Worm (Caenorhabditis elegans) whole organism, L3 larva: ENCODE data around the gene cox-10.

ENCODE experiments used
- R02D3.7 ChIP-seq: fragments of 150-350 bp; optimal IDR thresholded peaks from 2 replicates; lab custom pipeline; 2014; ENCODE audit warnings: missing biosample characterization, missing genetic modification characterization
- ZK546.5 ChIP-seq: sonication (generic microtip); optimal IDR thresholded peaks from 2 replicates; lab custom pipeline; 2017; ENCODE audit warnings: missing biosample characterization, missing genetic modification characterization
- aly-2 ChIP-seq: fragments of 150-350 bp; optimal IDR thresholded peaks from 2 replicates; lab custom pipeline; 2014; ENCODE audit warnings: missing biosample characterization, missing genetic modification characterization
- ama-1 ChIP-seq: fragments of 150-350 bp; optimal IDR thresholded peaks from 2 replicates; lab custom pipeline; 2018
- ceh-16 ChIP-seq: sonication (generic microtip); optimal IDR thresholded peaks from 2 replicates; lab custom pipeline; 2017; ENCODE audit warnings: missing biosample characterization, missing genetic modification characterization
- ceh-28 ChIP-seq: fragments of 150-350 bp; optimal IDR thresholded peaks from 2 replicates; lab custom pipeline; 2014; ENCODE audit warnings: missing biosample characterization, missing genetic modification reagents, missing genetic modification characterization
- daf-12 ChIP-seq: fragments of 150-350 bp; optimal IDR thresholded peaks from 2 replicates; lab custom pipeline; 2014; ENCODE audit warnings: missing biosample characterization, missing genetic modification reagents, missing genetic modification characterization
- egl-27 ChIP-seq: sonication (generic microtip); optimal IDR thresholded peaks from 4 replicates; lab custom pipeline; 2017; ENCODE audit warnings: missing biosample characterization, missing genetic modification reagents, missing genetic modification characterization
- egl-5 ChIP-seq: fragments of 150-350 bp; optimal IDR thresholded peaks from 2 replicates; lab custom pipeline; 2017; ENCODE audit warnings: missing biosample characterization, missing genetic modification reagents, missing genetic modification characterization, inconsistent platforms
- elt-2 ChIP-seq: sonication (generic microtip); optimal IDR thresholded peaks from 2 replicates; lab custom pipeline; 2016; ENCODE audit warnings: missing genetic modification reagents, mild to moderate bottlenecking, missing genetic modification characterization, missing compliant biosample characterization
- elt-3 ChIP-seq, 3 experiments: fragments of 150-350 bp in 1 of 3; sonication (generic microtip) in 2 of 3; optimal IDR thresholded peaks; 2 replicates in 2 of 3; 4 replicates in 1 of 3; lab custom pipeline; 2014 to 2017; ENCODE audit warnings: missing biosample characterization in 3 of 3, missing genetic modification characterization in 3 of 3
- eor-1 ChIP-seq, 2 experiments: fragments of 150-350 bp; optimal IDR thresholded peaks; 2 replicates each; lab custom pipeline; 2014 to 2018; ENCODE audit warnings: missing biosample characterization in 2 of 2, missing genetic modification characterization in 2 of 2
- fkh-10 ChIP-seq: sonication (generic microtip); optimal IDR thresholded peaks from 2 replicates; lab custom pipeline; 2017; ENCODE audit warnings: missing biosample characterization, missing genetic modification reagents, missing genetic modification characterization
- fkh-2 ChIP-seq: fragments of 150-350 bp; optimal IDR thresholded peaks from 2 replicates; lab custom pipeline; 2014; ENCODE audit warnings: missing biosample characterization, missing genetic modification reagents, missing genetic modification characterization
- fos-1 ChIP-seq: fragments of 150-350 bp; optimal IDR thresholded peaks from 2 replicates; lab custom pipeline; 2014; ENCODE audit warnings: missing biosample characterization, missing genetic modification characterization
- jun-1 ChIP-seq: fragments of 150-350 bp; optimal IDR thresholded peaks from 2 replicates; lab custom pipeline; 2014; ENCODE audit warnings: missing biosample characterization, missing genetic modification reagents, missing genetic modification characterization
- lin-15B ChIP-seq: fragments of 150-350 bp; optimal IDR thresholded peaks from 2 replicates; lab custom pipeline; 2014; ENCODE audit warnings: missing biosample characterization, missing genetic modification characterization
- lin-39 ChIP-seq: fragments of 150-350 bp; optimal IDR thresholded peaks from 2 replicates; lab custom pipeline; 2018; ENCODE audit warnings: missing biosample characterization, missing genetic modification reagents, missing genetic modification characterization
- lsy-12 ChIP-seq: sonication (generic microtip); optimal IDR thresholded peaks from 2 replicates; lab custom pipeline; 2016; ENCODE audit warnings: mild to moderate bottlenecking, missing genetic modification characterization, missing compliant biosample characterization
- mml-1 ChIP-seq: fragments of 150-350 bp; sonication (generic microtip); optimal IDR thresholded peaks from 3 replicates; lab custom pipeline; 2014; ENCODE audit warnings: missing biosample characterization, missing genetic modification characterization
- nfya-1 ChIP-seq: sonication (generic microtip); optimal IDR thresholded peaks from 2 replicates; lab custom pipeline; 2017; ENCODE audit warnings: missing genetic modification characterization, mild to moderate bottlenecking, missing compliant biosample characterization, antibody characterized with exemption, moderate library complexity; ENCODE audit not compliant: insufficient read depth
- nhr-11 ChIP-seq: fragments of 150-350 bp; optimal IDR thresholded peaks from 2 replicates; lab custom pipeline; 2014; ENCODE audit warnings: missing biosample characterization, missing genetic modification characterization
- nhr-12 ChIP-seq: fragments of 150-350 bp; optimal IDR thresholded peaks from 2 replicates; lab custom pipeline; 2014; ENCODE audit warnings: missing biosample characterization, missing genetic modification characterization
- nhr-23 ChIP-seq: fragments of 150-350 bp; optimal IDR thresholded peaks from 2 replicates; lab custom pipeline; 2014; ENCODE audit warnings: missing biosample characterization, missing genetic modification reagents, missing genetic modification characterization
- nhr-237 ChIP-seq: fragments of 150-350 bp; optimal IDR thresholded peaks from 2 replicates; lab custom pipeline; 2014; ENCODE audit warnings: missing biosample characterization, missing genetic modification characterization
- nhr-28 ChIP-seq: fragments of 150-350 bp; optimal IDR thresholded peaks from 2 replicates; lab custom pipeline; 2014; ENCODE audit warnings: missing biosample characterization, missing genetic modification characterization
- nhr-43 ChIP-seq: sonication (generic microtip); optimal IDR thresholded peaks from 2 replicates; lab custom pipeline; 2016; ENCODE audit warnings: mild to moderate bottlenecking, missing genetic modification characterization, missing compliant biosample characterization; ENCODE audit not compliant: poor library complexity, severe bottlenecking
- nhr-67 ChIP-seq: fragments of 150-350 bp; optimal IDR thresholded peaks from 2 replicates; lab custom pipeline; 2014; ENCODE audit warnings: missing biosample characterization, missing genetic modification characterization
- nhr-76 ChIP-seq: fragments of 150-350 bp; sonication (generic microtip); optimal IDR thresholded peaks from 5 replicates; lab custom pipeline; 2014; ENCODE audit warnings: missing biosample characterization, missing genetic modification characterization
- nhr-77 ChIP-seq: fragments of 150-350 bp; optimal IDR thresholded peaks from 2 replicates; lab custom pipeline; 2014; ENCODE audit warnings: missing biosample characterization, missing genetic modification characterization
- pha-4 ChIP-seq: fragments of 150-350 bp; optimal IDR thresholded peaks from 2 replicates; lab custom pipeline; 2014; ENCODE audit warnings: missing biosample characterization, missing genetic modification reagents, missing genetic modification characterization
- skn-1 ChIP-seq: fragments of 150-350 bp; optimal IDR thresholded peaks from 2 replicates; lab custom pipeline; 2014; ENCODE audit warnings: missing biosample characterization, missing genetic modification characterization
- snpc-4 ChIP-seq: fragments of 150-350 bp; optimal IDR thresholded peaks from 2 replicates; lab custom pipeline; 2014; ENCODE audit warnings: missing biosample characterization, missing genetic modification characterization
- tbx-2 ChIP-seq: sonication (generic microtip); optimal IDR thresholded peaks from 2 replicates; lab custom pipeline; 2016; ENCODE audit warnings: mild to moderate bottlenecking, missing genetic modification characterization, missing compliant biosample characterization
- ztf-11 ChIP-seq: fragments of 150-350 bp; optimal IDR thresholded peaks from 2 replicates; lab custom pipeline; 2014; ENCODE audit warnings: missing biosample characterization, missing genetic modification characterization
- ztf-4 ChIP-seq: fragments of 150-350 bp; optimal IDR thresholded peaks from 2 replicates; lab custom pipeline; 2014; ENCODE audit warnings: missing biosample characterization, missing genetic modification characterization

Gene cox-10

ce11 chrII:12691351-12691750 lies 11.6 kb downstream of the cox-10 start:
- TF ChIP-seq pha-4 (tag; lab: Kevin White, UChicago): peak; percentile 21
- TF ChIP-seq nhr-237: no peak

- no peak for TF ChIP-seq nhr-67 (tag; lab: Kevin White, UChicago)
- TF ChIP-seq jun-1: no peak
- TF ChIP-seq skn-1 (tag; lab: Kevin White, UChicago): no peak
- TF ChIP-seq nfya-1 (tag; lab: Kevin White, UChicago): no peak
Measured at ce11 chrII:12692694-12693093, 12.9 kb downstream of the cox-10 start.

- TF ChIP-seq nhr-23 (tag; lab: Kevin White, UChicago): no peak
- no peak for TF ChIP-seq ama-1 (lab: Kevin White, UChicago)
- no peak for TF ChIP-seq jun-1
Measured at ce11 chrII:12694112-12694511, 14.4 kb downstream of the cox-10 start, which contains the start of gene tbc-17. TSS of gene tbc-17 (plus strand) at chrII:12694412.

ce11 chrII:12696116-12696515 lies 16.4 kb downstream of the cox-10 start:
- TF ChIP-seq skn-1 (tag; lab: Kevin White, UChicago) (no peak), egl-5 (tag; lab: Kevin White, UChicago) (no peak), fkh-2 (tag; lab: Kevin White, UChicago) (no peak), tbx-2 (tag; lab: Kevin White, UChicago) (no peak), egl-27 (no peak), nhr-11 (tag; lab: Kevin White, UChicago) (no peak), mml-1 (no peak), ceh-28 (tag; lab: Kevin White, UChicago) (no peak), ceh-16 (tag; lab: Kevin White, UChicago) (no peak), lin-15B (tag; lab: Kevin White, UChicago) (no peak), nhr-12 (tag; lab: Kevin White, UChicago) (no peak), pha-4 (tag; lab: Kevin White, UChicago) (no peak), daf-12 (tag; lab: Kevin White, UChicago) (no peak), fos-1 (tag; lab: Kevin White, UChicago) (no peak), snpc-4 (tag; lab: Kevin White, UChicago) (no peak), lsy-12 (tag; lab: Kevin White, UChicago) (no peak)

- TF ChIP-seq elt-3 (tag; optimal IDR thresholded peaks at IDR 0.05; lab: Kevin White, UChicago) (no peak), ztf-4 (no peak), fkh-10 (GFP tag; lab: Kevin White, UChicago) (no peak), nhr-28 (no peak), nhr-43 (tag; lab: Kevin White, UChicago) (no peak)
Measured at ce11 chrII:12711490-12711889, 31.7 kb downstream of the cox-10 start.

- TF ChIP-seq egl-27 (no peak), nhr-28 (no peak), nhr-76 (no peak), aly-2 (tag; lab: Kevin White, UChicago) (no peak), elt-2 (tag; lab: Kevin White, UChicago) (no peak), ceh-16 (tag; lab: Kevin White, UChicago) (no peak), mml-1 (no peak), nfya-1 (tag; lab: Kevin White, UChicago) (no peak), skn-1 (tag; lab: Kevin White, UChicago) (no peak), nhr-43 (tag; lab: Kevin White, UChicago) (no peak), egl-5 (tag; lab: Kevin White, UChicago) (no peak), ZK546.5 (tag; lab: Kevin White, UChicago) (no peak), nhr-77 (tag; lab: Kevin White, UChicago) (no peak), ztf-11 (tag; lab: Kevin White, UChicago) (no peak), eor-1 (tag; optimal IDR thresholded peaks at IDR 0.05; lab: Kevin White, UChicago) (no peak), lsy-12 (tag; lab: Kevin White, UChicago) (no peak), snpc-4 (tag; lab: Kevin White, UChicago) (no peak), R02D3.7 (tag; lab: Kevin White, UChicago) (no peak), lin-39 (tag; lab: Kevin White, UChicago) (no peak)
Measured at ce11 chrII:12715757-12716350, 36.1 kb downstream of the cox-10 start.
